Fruit fly (Drosophila melanogaster): Measurements from ENCODE around the gene CG34049.

DNA sequence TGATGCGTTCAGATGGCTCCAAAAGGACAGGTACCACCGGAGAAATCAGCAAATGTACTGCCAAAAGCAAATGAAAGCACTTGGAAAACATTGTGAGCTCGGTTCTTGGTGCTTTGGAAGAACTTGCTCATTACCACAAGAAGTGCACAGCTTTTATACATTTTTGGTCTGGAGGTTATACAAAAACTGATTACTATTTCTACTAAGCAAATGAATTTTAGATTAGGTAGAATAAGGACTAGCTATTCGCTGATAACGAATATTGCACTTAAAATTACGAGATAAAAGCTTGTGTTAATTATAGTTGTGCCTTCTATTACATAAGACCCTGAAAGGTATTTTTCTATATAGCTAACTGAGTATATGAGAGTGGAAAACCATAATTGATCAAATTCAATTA, 10.2 kb downstream of the CG34049 start, which contains the start of gene Send1:
- TF ChIP-seq Abd-B (GFP tag; optimal IDR thresholded peaks at IDR 0.05): no peak
- TF ChIP-seq N (GFP tag; optimal IDR thresholded peaks at IDR 0.05): no peak
- no peak for TF ChIP-seq Dfd (GFP tag; optimal IDR thresholded peaks at IDR 0.05)

All from whole organism, wandering third instar larva.